Worm (Caenorhabditis elegans) whole organism, early embryonic: ENCODE data around the gene K01A12.2.

Source experiments
- aly-1 ChIP-seq: sonication (generic microtip); optimal IDR thresholded peaks from 2 replicates; lab custom pipeline; 2016; ENCODE audit warnings: missing genetic modification characterization, missing compliant biosample characterization
- ama-1 ChIP-seq: fragments of 150-350 bp; optimal IDR thresholded peaks from 2 replicates; lab custom pipeline; 2014
- ceh-13 ChIP-seq: fragments of 200-800 bp; sonication (Bioruptor generic); optimal IDR thresholded peaks from 2 replicates; lab custom pipeline; 2018; ENCODE audit warnings: mild to moderate bottlenecking, missing genetic modification characterization, missing compliant biosample characterization
- ceh-36 ChIP-seq: sonication (generic microtip); optimal IDR thresholded peaks from 2 replicates; lab custom pipeline; 2016; ENCODE audit warnings: missing genetic modification characterization, inconsistent platforms, missing compliant biosample characterization
- ets-7 ChIP-seq: sonication (generic microtip); optimal IDR thresholded peaks from 2 replicates; lab custom pipeline; 2016; ENCODE audit warnings: missing genotype, missing genetic modification characterization, missing compliant biosample characterization
- flt-1 ChIP-seq: fragments of 200-800 bp; sonication (Bioruptor generic); IDR thresholded peaks from 2 replicates; pipeline ENCODE4 v1.3.6; 2022; ENCODE audit warnings: missing genetic modification characterization, missing compliant biosample characterization
- hmbx-1 ChIP-seq: sonication (generic microtip); optimal IDR thresholded peaks from 2 replicates; lab custom pipeline; 2016; ENCODE audit warnings: mild to moderate bottlenecking, missing genetic modification characterization, missing compliant biosample characterization
- hmg-4 ChIP-seq: fragments of 200-800 bp; sonication (Bioruptor generic); optimal IDR thresholded peaks from 2 replicates; lab custom pipeline; 2018; ENCODE audit warnings: mild to moderate bottlenecking, missing genetic modification characterization, missing compliant biosample characterization
- pes-1 ChIP-seq: fragments of 200-800 bp; sonication (Bioruptor generic); IDR thresholded peaks from 2 replicates; pipeline ENCODE4 v1.3.6; 2022; ENCODE audit warnings: missing genetic modification reagents, missing genetic modification characterization, missing compliant biosample characterization
- scrt-1 ChIP-seq: fragments of 200-800 bp; sonication (Bioruptor generic); IDR thresholded peaks from 2 replicates; pipeline ENCODE4 v1.3.6; 2022; ENCODE audit warnings: missing genetic modification characterization, missing compliant biosample characterization
- sea-1 ChIP-seq: fragments of 200-800 bp; sonication (Bioruptor generic); conservative IDR thresholded peaks from 2 replicates; pipeline ENCODE4 v1.3.6; 2022; ENCODE audit warnings: missing genetic modification characterization, missing compliant biosample characterization
- tbx-11 ChIP-seq: fragments of 200-800 bp; sonication (Bioruptor generic); IDR thresholded peaks from 2 replicates; pipeline ENCODE4 v1.3.6; 2022; ENCODE audit warnings: missing genetic modification characterization, missing compliant biosample characterization

- TF ChIP-seq hmbx-1 (tag; lab: Kevin White, UChicago) (no peak), tbx-11 (GFP tag; lab: Robert Waterston, UW) (no peak), ama-1 (lab: Kevin White, UChicago) (no peak), hmg-4 (GFP tag; lab: Kevin White, UChicago) (no peak), scrt-1 (GFP tag; lab: Robert Waterston, UW) (no peak), sea-1 (GFP tag; lab: Robert Waterston, UW) (no peak), ceh-36 (no peak), ets-7 (tag; lab: Kevin White, UChicago) (no peak), aly-1 (tag; lab: Kevin White, UChicago) (no peak), flt-1 (GFP tag; lab: Robert Waterston, UW) (no peak), pes-1 (no peak), ceh-13 (GFP tag; lab: Kevin White, UChicago) (no peak)
These were observed 49.3 kb downstream of the K01A12.2 start for ce11 chrX:8662452-8662851.
